Fruit fly (Drosophila melanogaster) whole organism, adult: ENCODE measurements around the gene mRpS10.
A peak's percentile ranks its signal among the peaks of the same experiment; 100 is the strongest.

Source experiments
- CG11617 ChIP-seq: fragments of 200-800 bp; sonication (Bioruptor generic); optimal IDR thresholded peaks from 2 replicates; lab custom pipeline; 2017; ENCODE audit warnings: mild to moderate bottlenecking, missing biosample characterization, missing genetic modification reagents, missing genetic modification characterization
- CG12768 ChIP-seq: fragments of 200-800 bp; sonication (Bioruptor generic); optimal IDR thresholded peaks from 2 replicates; lab custom pipeline; 2017; ENCODE audit warnings: missing biosample characterization, missing genetic modification characterization, mild to moderate bottlenecking, moderate library complexity, missing genetic modification reagents
- CG14711 ChIP-seq: fragments of 200-800 bp; sonication (Bioruptor generic); optimal IDR thresholded peaks from 2 replicates; lab custom pipeline; 2018; ENCODE audit warnings: missing biosample characterization, mild to moderate bottlenecking, missing genetic modification characterization, moderate library complexity
- CG1620 ChIP-seq: fragments of 200-800 bp; sonication (Bioruptor generic); optimal IDR thresholded peaks from 2 replicates; lab custom pipeline; 2016; ENCODE audit warnings: missing biosample characterization, missing genetic modification characterization
- CG33017 ChIP-seq: fragments of 200-800 bp; sonication (Bioruptor generic); optimal IDR thresholded peaks from 2 replicates; lab custom pipeline; 2018; ENCODE audit warnings: missing biosample characterization, mild to moderate bottlenecking, missing genetic modification characterization, moderate library complexity
- CG5204 ChIP-seq: fragments of 200-800 bp; sonication (Bioruptor generic); optimal IDR thresholded peaks from 2 replicates; lab custom pipeline; 2016; ENCODE audit warnings: missing biosample characterization, missing genetic modification characterization
- CG7045 ChIP-seq: fragments of 200-800 bp; sonication (Bioruptor generic); optimal IDR thresholded peaks from 2 replicates; lab custom pipeline; 2017; ENCODE audit warnings: missing biosample characterization, mild to moderate bottlenecking, missing genetic modification characterization
- CG7101 ChIP-seq: fragments of 200-800 bp; sonication (Bioruptor generic); optimal IDR thresholded peaks from 2 replicates; lab custom pipeline; 2018; ENCODE audit warnings: missing biosample characterization, mild to moderate bottlenecking, missing genetic modification characterization, moderate library complexity
- Clk ChIP-seq: fragments of 200-800 bp; sonication (Bioruptor generic); optimal IDR thresholded peaks from 2 replicates; lab custom pipeline; 2017; ENCODE audit warnings: missing biosample characterization, missing genetic modification characterization
- Crg-1 ChIP-seq: fragments of 200-800 bp; sonication (Bioruptor generic); optimal IDR thresholded peaks from 2 replicates; lab custom pipeline; 2016; ENCODE audit warnings: missing biosample characterization, missing genetic modification characterization
- Hr96 ChIP-seq: fragments of 200-800 bp; sonication (Bioruptor generic); optimal IDR thresholded peaks from 2 replicates; lab custom pipeline; 2016; ENCODE audit warnings: missing biosample characterization, missing genetic modification characterization
- Mnt ChIP-seq: fragments of 200-800 bp; sonication (Bioruptor generic); optimal IDR thresholded peaks from 2 replicates; lab custom pipeline; 2016; ENCODE audit warnings: missing biosample characterization, mild to moderate bottlenecking, missing genetic modification characterization
- bab1 ChIP-seq: fragments of 200-800 bp; sonication (Bioruptor generic); optimal IDR thresholded peaks from 3 replicates; lab custom pipeline; 2019; ENCODE audit warnings: missing biosample characterization, mild to moderate bottlenecking, missing genetic modification characterization, moderate library complexity
- cic ChIP-seq: fragments of 200-800 bp; sonication (Bioruptor generic); optimal IDR thresholded peaks from 2 replicates; lab custom pipeline; 2017; ENCODE audit warnings: missing biosample characterization, mild to moderate bottlenecking, missing genetic modification characterization, moderate library complexity
- cnc ChIP-seq, 2 experiments: fragments of >200 bp; optimal IDR thresholded peaks; 2 replicates each; lab custom pipeline; 2017
- kay ChIP-seq: fragments of 200-800 bp; sonication (Bioruptor generic); peaks from one replicate; lab custom pipeline; 2016; ENCODE audit warnings: missing biosample characterization, missing genetic modification characterization, borderline replicate concordance
- ovo ChIP-seq: fragments of 200-800 bp; sonication (Bioruptor generic); optimal IDR thresholded peaks from 2 replicates; lab custom pipeline; 2016; ENCODE audit warnings: missing biosample characterization, missing genetic modification characterization
- pad ChIP-seq: fragments of 200-800 bp; sonication (Bioruptor generic); optimal IDR thresholded peaks from 3 replicates; lab custom pipeline; 2017; ENCODE audit warnings: missing biosample characterization, missing genetic modification characterization, mild to moderate bottlenecking, moderate library complexity, missing genetic modification reagents
- tj ChIP-seq: fragments of 200-800 bp; sonication (Bioruptor generic); optimal IDR thresholded peaks from 3 replicates; lab custom pipeline; 2017; ENCODE audit warnings: missing biosample characterization, mild to moderate bottlenecking, missing genetic modification characterization, moderate library complexity
- toe ChIP-seq: fragments of 200-800 bp; sonication (Bioruptor generic); optimal IDR thresholded peaks from 2 replicates; lab custom pipeline; 2016; ENCODE audit warnings: missing biosample characterization, missing genetic modification characterization

The mRpS10 gene

dm6 chr3R:15242186-15243045, 13.0 kb downstream of the mRpS10 start, which contains the start of the genes tefu and Hsc70-4:
tefu (minus strand) TSS chr3R:15242236.
Hsc70-4 (plus strand) TSS chr3R:15242687.
- TF ChIP-seq CG33017 (tag; lab: Kevin White, UChicago) (peak; percentile 0), CG7101 (peak; percentile 55), CG12768 (no peak), Hr96 (GFP tag; lab: Kevin White, UChicago) (peak; percentile 51), tj (peak; percentile 52), CG14711 (tag; lab: Kevin White, UChicago) (no peak), Crg-1 (GFP tag; lab: Kevin White, UChicago) (no peak), CG11617 (GFP tag; lab: Kevin White, UChicago) (peak; percentile 42), pad (GFP tag; lab: Kevin White, UChicago) (peak; percentile 28), kay (GFP tag; lab: Kevin White, UChicago) (no peak), cic (peak; percentile 80), ovo (peak; percentile 35), Mnt (peak; percentile 93), CG5204 (GFP tag; lab: Kevin White, UChicago) (peak; percentile 82), cnc (optimal IDR thresholded peaks at IDR 0.05; lab: Kevin White, UChicago) (no peak), Clk (GFP tag; lab: Kevin White, UChicago) (peak; percentile 62), CG7045 (peak; percentile 41), bab1 (peak; percentile 69), toe (GFP tag; lab: Kevin White, UChicago) (peak; percentile 83), CG1620 (peak; percentile 53)

DNA sequence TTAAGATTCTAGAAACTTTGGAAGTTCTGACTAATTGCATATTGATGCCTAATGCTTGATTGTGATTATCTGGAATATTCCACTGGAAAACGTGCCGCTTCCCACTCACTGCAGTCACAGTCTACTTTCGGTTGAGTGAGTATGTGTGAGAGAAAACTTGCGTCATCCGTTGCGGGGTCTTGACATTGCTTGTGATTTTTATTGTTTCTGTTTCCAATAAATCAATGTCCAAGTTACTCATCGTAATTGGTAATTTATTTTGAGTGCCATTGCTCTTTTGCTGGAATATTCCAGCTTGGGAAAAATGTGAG, 13.5 kb downstream of the mRpS10 start:
- peak; percentile 51 for TF ChIP-seq kay (GFP tag; lab: Kevin White, UChicago)
- no peak for TF ChIP-seq Hr96 (GFP tag; lab: Kevin White, UChicago)

- TF ChIP-seq ovo (peak; percentile 28), Mnt (peak; percentile 96), Hr96 (GFP tag; lab: Kevin White, UChicago) (peak; percentile 38), cic (no peak), CG11617 (GFP tag; lab: Kevin White, UChicago) (no peak), CG12768 (peak; percentile 48), kay (GFP tag; lab: Kevin White, UChicago) (no peak), CG5204 (GFP tag; lab: Kevin White, UChicago) (peak; percentile 29), tj (peak; percentile 80)
These were observed 14.0 kb downstream of the mRpS10 start for dm6 chr3R:15243452-15243851.

DNA sequence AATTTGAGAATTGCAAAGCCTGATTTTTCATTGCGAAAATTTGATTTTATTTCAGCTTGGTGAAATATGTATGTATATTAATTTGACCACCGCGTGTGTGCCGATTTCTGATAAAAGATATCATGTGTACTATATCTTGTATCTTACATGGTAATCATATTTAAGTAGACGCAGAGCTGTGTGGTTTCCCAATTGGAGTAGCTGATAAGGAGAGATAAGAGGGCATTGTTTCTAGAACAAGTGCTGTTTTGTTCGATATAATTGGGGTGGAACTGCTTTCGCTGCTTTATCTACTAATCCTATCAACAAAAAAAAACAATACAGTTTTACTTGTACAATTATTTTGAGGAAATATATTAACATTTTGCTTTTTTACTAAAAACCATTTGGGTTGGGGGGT, 17.1 kb downstream of the mRpS10 start:
- TF ChIP-seq Hr96 (GFP tag; lab: Kevin White, UChicago) (no peak), CG7101 (peak; percentile 18), CG12768 (peak; percentile 18), cnc (optimal IDR thresholded peaks at IDR 0.05; lab: Kevin White, UChicago) (no peak), tj (peak; percentile 24)

DNA sequence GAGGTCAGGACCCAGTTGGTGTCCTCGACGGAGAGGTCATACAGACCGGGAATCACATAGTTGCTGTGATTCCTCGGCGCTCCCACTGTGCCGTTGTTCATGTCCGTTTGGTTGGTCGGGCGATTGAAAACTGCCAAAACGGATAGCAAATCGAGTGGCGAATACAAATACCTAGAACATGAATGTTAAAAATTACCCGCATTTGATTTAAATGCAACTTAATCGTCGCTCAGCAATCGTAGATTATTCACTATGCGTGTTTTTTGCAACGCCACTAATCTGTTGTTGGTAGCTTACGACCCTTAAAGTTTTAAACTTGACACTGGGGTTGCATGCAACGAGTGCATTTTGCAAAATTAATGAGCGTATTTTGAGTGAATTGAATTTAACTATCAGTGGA, 19.6 kb downstream of the mRpS10 start, which contains the start of gene Amt:
Gene Amt (minus strand): TSS at position 101 of the 400 bp plus-strand sequence.
- TF ChIP-seq CG5204 (GFP tag; lab: Kevin White, UChicago), result no peak
- no peak for TF ChIP-seq cic
- no peak for TF ChIP-seq kay (GFP tag; lab: Kevin White, UChicago)
- no peak for TF ChIP-seq cnc (optimal IDR thresholded peaks at IDR 0.05; lab: Kevin White, UChicago)
- TF ChIP-seq Clk (GFP tag; lab: Kevin White, UChicago), result no peak
- no peak for TF ChIP-seq CG12768
- no peak for TF ChIP-seq Crg-1 (GFP tag; lab: Kevin White, UChicago)
- TF ChIP-seq bab1, result no peak
- TF ChIP-seq toe (GFP tag; lab: Kevin White, UChicago), result no peak
- no peak for TF ChIP-seq pad (GFP tag; lab: Kevin White, UChicago)
- no peak for TF ChIP-seq Mnt
- TF ChIP-seq ovo, result no peak

DNA sequence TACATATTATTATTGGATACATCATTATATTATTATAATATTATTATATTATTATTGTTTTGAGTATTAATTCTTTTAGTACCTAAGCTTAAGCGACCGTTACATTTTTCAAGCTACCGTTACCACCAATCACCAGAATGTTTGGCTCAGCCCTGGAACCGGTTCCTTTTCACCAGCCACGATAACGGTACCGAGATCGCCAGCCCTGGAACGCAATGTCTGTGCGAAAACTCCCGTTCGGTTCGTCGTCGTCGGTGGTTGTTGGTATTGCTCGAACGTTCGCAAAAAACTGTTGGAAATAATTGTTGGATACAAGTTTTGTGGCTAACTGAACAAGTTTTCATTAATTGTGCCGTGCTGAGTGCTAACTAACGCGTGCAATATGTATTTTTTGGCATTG, 20.3 kb downstream of the mRpS10 start, which contains the start of gene CG42404:
Gene CG42404 (plus strand): TSS at position 360 of the 400 bp plus-strand sequence.
- TF ChIP-seq ovo, result peak; percentile 39
- TF ChIP-seq CG11617 (GFP tag; lab: Kevin White, UChicago), result no peak

DNA sequence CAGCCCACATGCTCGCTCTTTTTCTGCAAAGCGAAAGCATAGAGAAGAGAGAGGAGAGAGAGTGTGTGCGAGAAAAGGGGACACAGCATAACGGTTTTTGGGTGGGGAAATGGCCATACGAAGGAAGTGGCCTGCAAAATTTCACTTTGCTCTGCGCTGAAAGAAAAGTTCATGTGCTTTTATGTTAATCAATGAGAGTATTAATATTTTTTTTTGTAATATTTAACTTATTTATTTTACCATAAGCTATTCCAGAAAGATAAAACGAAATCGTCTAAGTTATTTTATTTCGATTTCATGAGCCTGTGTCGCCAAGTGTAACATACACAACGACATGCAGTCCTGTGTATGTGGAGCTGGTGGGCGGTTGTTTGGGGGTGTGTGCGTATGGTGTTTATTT, 21.0 kb downstream of the mRpS10 start:
- peak; percentile 39 for TF ChIP-seq Clk (GFP tag; lab: Kevin White, UChicago)
- peak; percentile 63 for TF ChIP-seq CG5204 (GFP tag; lab: Kevin White, UChicago)
- peak; percentile 58 for TF ChIP-seq CG11617 (GFP tag; lab: Kevin White, UChicago)
- TF ChIP-seq tj, result peak; percentile 19
- TF ChIP-seq CG7101, result peak; percentile 69
- peak; percentile 24 for TF ChIP-seq cic
- TF ChIP-seq Crg-1 (GFP tag; lab: Kevin White, UChicago), result no peak
- TF ChIP-seq Hr96 (GFP tag; lab: Kevin White, UChicago), result no peak
- peak; percentile 21 for TF ChIP-seq Mnt
- TF ChIP-seq CG33017 (tag; lab: Kevin White, UChicago), result peak; percentile 88
- peak; percentile 51 for TF ChIP-seq CG12768
- peak; percentile 47 for TF ChIP-seq CG14711 (tag; lab: Kevin White, UChicago)
- no peak for TF ChIP-seq cnc (optimal IDR thresholded peaks at IDR 0.05; lab: Kevin White, UChicago)
- TF ChIP-seq CG7045, result peak; percentile 57
- peak; percentile 83 for TF ChIP-seq pad (GFP tag; lab: Kevin White, UChicago)
